Fruit fly (Drosophila melanogaster) whole organism, embryonic: ENCODE data around the gene CG8891.
A peak's percentile ranks its signal among the peaks of the same experiment; 100 is the strongest.

Source experiments
- Atf-2 ChIP-seq: fragments of 200-800 bp; sonication (Bioruptor generic); optimal IDR thresholded peaks from 2 replicates; lab custom pipeline; 2016; ENCODE audit warnings: missing biosample characterization, missing genetic modification characterization
- Atf6 ChIP-seq: fragments of 200-800 bp; sonication (Bioruptor generic); IDR thresholded peaks from 2 replicates; pipeline ENCODE4 v1.3.6; 2022; ENCODE audit warnings: missing biosample characterization, missing genetic modification characterization
- B-H2 ChIP-seq: fragments of 200-800 bp; sonication (Bioruptor generic); optimal IDR thresholded peaks from 2 replicates; lab custom pipeline; 2018; ENCODE audit warnings: missing biosample characterization, mild to moderate bottlenecking, missing genetic modification characterization
- C15 ChIP-seq: fragments of 200-800 bp; sonication (Bioruptor generic); IDR thresholded peaks from 3 replicates; pipeline ENCODE4 v1.3.6; 2022; ENCODE audit warnings: missing biosample characterization, missing genetic modification characterization
- CG11085 ChIP-seq: fragments of 200-800 bp; sonication (Bioruptor generic); IDR thresholded peaks from 2 replicates; pipeline ENCODE4 v1.3.6; 2022; ENCODE audit warnings: missing biosample characterization, missing genetic modification characterization
- CG11695 ChIP-seq: fragments of 200-800 bp; sonication (Bioruptor generic); IDR thresholded peaks from 3 replicates; pipeline ENCODE4 v1.3.6; 2022; ENCODE audit warnings: missing biosample characterization, missing genetic modification characterization
- CG12155 ChIP-seq: fragments of 200-800 bp; sonication (Bioruptor generic); optimal IDR thresholded peaks from 3 replicates; lab custom pipeline; 2016; ENCODE audit warnings: missing biosample characterization, missing genetic modification characterization
- CG12236 ChIP-seq: fragments of 200-800 bp; sonication (Bioruptor generic); optimal IDR thresholded peaks from 2 replicates; lab custom pipeline; 2016; ENCODE audit warnings: missing biosample characterization, missing genetic modification characterization
- CG12942 ChIP-seq: fragments of 200-800 bp; sonication (Bioruptor generic); optimal IDR thresholded peaks from 3 replicates; lab custom pipeline; 2016; ENCODE audit warnings: missing biosample characterization, missing genetic modification characterization
- CG15514 ChIP-seq: fragments of 200-800 bp; sonication (Bioruptor generic); optimal IDR thresholded peaks from 3 replicates; lab custom pipeline; 2017; ENCODE audit warnings: missing biosample characterization, missing genetic modification characterization, mild to moderate bottlenecking, moderate library complexity, missing genetic modification reagents
- CG17385 ChIP-seq: fragments of 200-800 bp; sonication (Bioruptor generic); optimal IDR thresholded peaks from 3 replicates; lab custom pipeline; 2018; ENCODE audit warnings: missing biosample characterization, mild to moderate bottlenecking, missing genetic modification characterization
- CG17568 ChIP-seq: fragments of 200-800 bp; sonication (Bioruptor generic); optimal IDR thresholded peaks from 2 replicates; lab custom pipeline; 2018; ENCODE audit warnings: missing biosample characterization, mild to moderate bottlenecking, missing genetic modification characterization, moderate library complexity
- CG17912 ChIP-seq: fragments of 200-800 bp; sonication (Bioruptor generic); optimal IDR thresholded peaks from 2 replicates; lab custom pipeline; 2018; ENCODE audit warnings: missing biosample characterization, mild to moderate bottlenecking, missing genetic modification characterization
- CG18619 ChIP-seq: fragments of 200-800 bp; sonication (Bioruptor generic); optimal IDR thresholded peaks from 3 replicates; lab custom pipeline; 2017; ENCODE audit warnings: missing biosample characterization, mild to moderate bottlenecking, missing genetic modification characterization
- CG2202 ChIP-seq: fragments of 200-800 bp; sonication (Bioruptor generic); optimal IDR thresholded peaks from 2 replicates; lab custom pipeline; 2018; ENCODE audit warnings: missing biosample characterization, mild to moderate bottlenecking, missing genetic modification characterization
- CG31365 ChIP-seq: fragments of 200-800 bp; sonication (Bioruptor generic); optimal IDR thresholded peaks from 2 replicates; lab custom pipeline; 2018; ENCODE audit warnings: missing biosample characterization, mild to moderate bottlenecking, missing genetic modification characterization
- CG3838 ChIP-seq: fragments of 200-800 bp; sonication (Bioruptor generic); optimal IDR thresholded peaks from 3 replicates; lab custom pipeline; 2016; ENCODE audit warnings: missing biosample characterization, missing genetic modification characterization
- CG6683 ChIP-seq: fragments of 200-800 bp; sonication (Bioruptor generic); optimal IDR thresholded peaks from 2 replicates; lab custom pipeline; 2017; ENCODE audit warnings: missing biosample characterization, mild to moderate bottlenecking, missing genetic modification characterization, missing genetic modification reagents
- CG6813 ChIP-seq: fragments of 200-800 bp; sonication (Bioruptor generic); optimal IDR thresholded peaks from 2 replicates; lab custom pipeline; 2017; ENCODE audit warnings: missing biosample characterization, missing genetic modification characterization, mild to moderate bottlenecking, moderate library complexity, missing genetic modification reagents
- CG7786 ChIP-seq: fragments of 200-800 bp; sonication (Bioruptor generic); optimal IDR thresholded peaks from 2 replicates; lab custom pipeline; 2016; ENCODE audit warnings: missing biosample characterization, missing genetic modification characterization
- CG9609 ChIP-seq: fragments of 200-800 bp; sonication (Bioruptor generic); optimal IDR thresholded peaks from 3 replicates; lab custom pipeline; 2016; ENCODE audit warnings: missing biosample characterization, missing genetic modification characterization
- CG9876 ChIP-seq: fragments of 200-800 bp; sonication (Bioruptor generic); optimal IDR thresholded peaks from 2 replicates; lab custom pipeline; 2016; ENCODE audit warnings: missing biosample characterization, missing genetic modification characterization
- CG9932 ChIP-seq: fragments of 200-800 bp; sonication (Bioruptor generic); IDR thresholded peaks from 2 replicates; pipeline ENCODE4 v1.3.6; 2022; ENCODE audit warnings: missing biosample characterization, missing genetic modification characterization
- CHES-1-like ChIP-seq: fragments of 200-800 bp; sonication (Bioruptor generic); optimal IDR thresholded peaks from 2 replicates; lab custom pipeline; 2016; ENCODE audit warnings: missing biosample characterization, missing genetic modification characterization
- Camta ChIP-seq: fragments of 200-800 bp; sonication (Bioruptor generic); optimal IDR thresholded peaks from 2 replicates; lab custom pipeline; 2016; ENCODE audit warnings: missing biosample characterization, missing genetic modification characterization
- Elba2 ChIP-seq: fragments of 200-800 bp; sonication (Bioruptor generic); optimal IDR thresholded peaks from 3 replicates; lab custom pipeline; 2016; ENCODE audit warnings: missing biosample characterization, missing genetic modification characterization
- HLH54F ChIP-seq: fragments of 200-800 bp; sonication (Bioruptor generic); optimal IDR thresholded peaks from 3 replicates; lab custom pipeline; 2016; ENCODE audit warnings: missing biosample characterization, missing genetic modification characterization
- Hand ChIP-seq: fragments of 200-800 bp; sonication (Bioruptor generic); optimal IDR thresholded peaks from 2 replicates; lab custom pipeline; 2017; ENCODE audit warnings: mild to moderate bottlenecking, missing biosample characterization, missing genetic modification reagents, missing genetic modification characterization
- Hr3 ChIP-seq: fragments of 200-800 bp; sonication (Bioruptor generic); optimal IDR thresholded peaks from 3 replicates; lab custom pipeline; 2016; ENCODE audit warnings: missing biosample characterization, missing genetic modification characterization
- Hsf ChIP-seq: fragments of 200-800 bp; sonication (Bioruptor generic); optimal IDR thresholded peaks from 3 replicates; lab custom pipeline; 2016; ENCODE audit warnings: missing biosample characterization, missing genetic modification characterization
- Kr ChIP-seq: fragments of 200-800 bp; sonication (Bioruptor generic); optimal IDR thresholded peaks from 2 replicates; lab custom pipeline; 2017; ENCODE audit warnings: missing biosample characterization, mild to moderate bottlenecking, missing genetic modification characterization
- Lim3 ChIP-seq: fragments of 200-800 bp; sonication (Bioruptor generic); IDR thresholded peaks from 2 replicates; pipeline ENCODE4 v1.3.6; 2022; ENCODE audit warnings: missing biosample characterization, missing genetic modification characterization
- Xbp1 ChIP-seq: fragments of 200-800 bp; sonication (Bioruptor generic); optimal IDR thresholded peaks from 3 replicates; lab custom pipeline; 2016; ENCODE audit warnings: missing biosample characterization, mild to moderate bottlenecking, missing genetic modification characterization
- aop ChIP-seq: fragments of 200-800 bp; sonication (Bioruptor generic); IDR thresholded peaks from 2 replicates; pipeline ENCODE4 v1.3.6; 2022; ENCODE audit warnings: missing biosample characterization, missing genetic modification characterization
- ase ChIP-seq: fragments of 200-800 bp; sonication (Bioruptor generic); IDR thresholded peaks from 3 replicates; pipeline ENCODE4 v1.3.6; 2022; ENCODE audit warnings: missing biosample characterization, missing genetic modification characterization
- caup ChIP-seq: fragments of 200-800 bp; sonication (Bioruptor generic); optimal IDR thresholded peaks from 3 replicates; lab custom pipeline; 2017; ENCODE audit warnings: missing biosample characterization, mild to moderate bottlenecking, missing genetic modification characterization, moderate library complexity; ENCODE audit not compliant: severe bottlenecking
- dimm ChIP-seq: fragments of 200-800 bp; sonication (Bioruptor generic); IDR thresholded peaks from 2 replicates; pipeline ENCODE4 v1.3.6; 2022; ENCODE audit warnings: missing biosample characterization, missing genetic modification characterization
- h ChIP-seq: fragments of >200 bp; optimal IDR thresholded peaks from 2 replicates; lab custom pipeline; 2017
- ham ChIP-seq: fragments of 200-800 bp; sonication (Bioruptor generic); IDR thresholded peaks from 2 replicates; pipeline ENCODE4 v1.3.6; 2022; ENCODE audit warnings: missing biosample characterization, missing genetic modification characterization
- hth ChIP-seq: fragments of >200 bp; optimal IDR thresholded peaks from 2 replicates; lab custom pipeline; 2017; ENCODE audit warnings: inconsistent platforms
- jing ChIP-seq: fragments of 200-800 bp; sonication (Bioruptor generic); optimal IDR thresholded peaks from 2 replicates; lab custom pipeline; 2018; ENCODE audit warnings: missing biosample characterization, mild to moderate bottlenecking, missing genetic modification characterization
- nau ChIP-seq: fragments of 200-800 bp; sonication (Bioruptor generic); optimal IDR thresholded peaks from 3 replicates; lab custom pipeline; 2017; ENCODE audit warnings: missing biosample characterization, mild to moderate bottlenecking, missing genetic modification characterization, missing genetic modification reagents
- org-1 ChIP-seq: fragments of 200-800 bp; sonication (Bioruptor generic); optimal IDR thresholded peaks from 2 replicates; lab custom pipeline; 2017; ENCODE audit warnings: missing biosample characterization, missing genetic modification characterization
- otp ChIP-seq: fragments of 200-800 bp; sonication (Bioruptor generic); IDR thresholded peaks from 3 replicates; pipeline ENCODE4, ENCODE4 v1.3.6; 2022; ENCODE audit warnings: missing biosample characterization, missing genetic modification characterization
- pfk ChIP-seq: fragments of 200-800 bp; sonication (Bioruptor generic); optimal IDR thresholded peaks from 2 replicates; lab custom pipeline; 2018; ENCODE audit warnings: missing biosample characterization, mild to moderate bottlenecking, missing genetic modification characterization, moderate library complexity
- prd ChIP-seq, 3 experiments: fragments of >200 bp in 2 of 3; fragments of 200-800 bp in 1 of 3; sonication (Bioruptor generic) in 1 of 3; optimal IDR thresholded peaks in 2 of 3; IDR thresholded peaks in 1 of 3; 2 replicates in 2 of 3; 3 replicates in 1 of 3; pipeline versions ENCODE4 v1.3.6 to Lab custom; 2017 to 2022; ENCODE audit warnings: missing biosample characterization in 1 of 3, missing genetic modification characterization in 1 of 3
- sisA ChIP-seq: fragments of 200-800 bp; sonication (Bioruptor generic); IDR thresholded peaks from 2 replicates; pipeline ENCODE4 v1.3.6; 2022; ENCODE audit warnings: missing biosample characterization, missing genetic modification characterization
- tio ChIP-seq: fragments of 200-800 bp; sonication (Bioruptor generic); optimal IDR thresholded peaks from 2 replicates; lab custom pipeline; 2017; ENCODE audit warnings: missing biosample characterization, missing genetic modification characterization, inconsistent platforms
- trh ChIP-seq: fragments of 200-800 bp; sonication (Bioruptor generic); optimal IDR thresholded peaks from 2 replicates; lab custom pipeline; 2016; ENCODE audit warnings: missing biosample characterization, missing genetic modification characterization
- wek ChIP-seq: fragments of 200-800 bp; sonication (Bioruptor generic); optimal IDR thresholded peaks from 3 replicates; lab custom pipeline; 2018; ENCODE audit warnings: missing biosample characterization, mild to moderate bottlenecking, missing genetic modification characterization, moderate library complexity
- zfh1 ChIP-seq: fragments of 200-800 bp; sonication (Bioruptor generic); IDR thresholded peaks from 3 replicates; pipeline ENCODE4 v1.3.6; 2022; ENCODE audit warnings: missing biosample characterization, missing genetic modification characterization

Gene CG8891

DNA sequence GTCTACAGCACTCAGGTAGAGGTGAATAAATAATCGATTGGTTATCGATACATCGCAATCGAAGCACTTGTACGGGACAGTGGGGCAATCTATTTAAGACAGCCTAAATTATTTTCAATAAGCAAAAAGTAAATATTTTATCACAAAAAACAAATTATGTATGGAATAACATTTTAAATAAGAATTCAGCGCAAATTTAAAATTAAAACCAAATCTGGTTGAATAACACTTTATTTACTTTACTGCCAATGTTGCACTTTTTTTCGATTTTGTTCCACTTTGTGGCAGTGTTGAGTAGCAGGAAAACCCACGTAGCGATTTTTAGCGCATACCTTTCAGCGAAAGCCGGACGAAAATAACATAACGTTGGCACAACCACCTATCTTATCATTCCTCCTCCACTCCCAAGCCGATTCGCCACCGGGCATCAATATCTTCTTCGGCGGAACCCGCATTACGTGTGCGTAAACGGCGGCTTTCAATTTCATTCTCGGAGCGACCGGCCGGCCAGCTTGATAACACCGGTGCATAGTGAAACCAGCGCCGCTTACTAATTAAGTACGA lies 2.1 kb downstream of the CG8891 start, which contains the start of the genes Gmd and CG3792 (continued):
- TF ChIP-seq C15 (GFP tag; lab: Robert Waterston, UW), result peak; percentile 92
- TF ChIP-seq ase (GFP tag; lab: Robert Waterston, UW), result peak; percentile 94
- TF ChIP-seq Hr3 (GFP tag; lab: Kevin White, UChicago), result peak; percentile 95
- peak; percentile 95 for TF ChIP-seq HLH54F
- peak; percentile 82 for TF ChIP-seq CG12236
- no peak for TF ChIP-seq Kr (GFP tag; lab: Kevin White, UChicago)
- peak; percentile 65 for TF ChIP-seq wek (GFP tag; lab: Kevin White, UChicago)
- TF ChIP-seq Xbp1 (GFP tag; lab: Kevin White, UChicago), result peak; percentile 97
- peak; percentile 90 for TF ChIP-seq Elba2 (GFP tag; lab: Kevin White, UChicago)
- no peak; the same call in 1 of the 2 replicates for TF ChIP-seq aop (GFP tag; lab: Robert Waterston, UW)
- peak; percentile 93 for TF ChIP-seq CG18619 (GFP tag; lab: Kevin White, UChicago)
- TF ChIP-seq Hand (GFP tag; lab: Kevin White, UChicago), result peak; percentile 68
- TF ChIP-seq otp, result peak; percentile 89
- TF ChIP-seq hth (lab: Kevin White, UChicago), result no peak
- TF ChIP-seq Camta (GFP tag; lab: Kevin White, UChicago), result peak; percentile 96
- peak; percentile 86; the same call in 1 of the 2 replicates for TF ChIP-seq ham (GFP tag; lab: Robert Waterston, UW)
- TF ChIP-seq h, result no peak
- TF ChIP-seq prd (optimal IDR thresholded peaks at IDR 0.05; lab: Kevin White, UChicago), result no peak
- peak; percentile 97 for TF ChIP-seq prd (GFP tag; IDR thresholded peaks at IDR 0.05; lab: Robert Waterston, UW)
- peak; percentile 91 for TF ChIP-seq org-1
- peak; percentile 92 for TF ChIP-seq CG6813
- TF ChIP-seq CG12155 (GFP tag; lab: Kevin White, UChicago), result peak; percentile 94
- peak; percentile 71 for TF ChIP-seq Lim3 (GFP tag; lab: Robert Waterston, UW)
- TF ChIP-seq nau, result peak; percentile 90
- peak; percentile 98 for TF ChIP-seq CG9932 (GFP tag; lab: Robert Waterston, UW)
- peak; percentile 91 for TF ChIP-seq CG9609 (GFP tag; lab: Kevin White, UChicago)
- peak; percentile 94 for TF ChIP-seq CG11085
- peak; percentile 95 for TF ChIP-seq sisA (GFP tag; lab: Robert Waterston, UW)
- TF ChIP-seq CG31365, result peak; percentile 63
- peak; percentile 92 for TF ChIP-seq CHES-1-like
- peak; percentile 85 for TF ChIP-seq CG17385 (GFP tag; lab: Kevin White, UChicago)
- TF ChIP-seq CG11695 (GFP tag; lab: Robert Waterston, UW), result peak; percentile 96
- TF ChIP-seq Atf-2 (GFP tag; lab: Kevin White, UChicago), result peak; percentile 96
- peak; percentile 75 for TF ChIP-seq CG9876
- peak; percentile 97 for TF ChIP-seq Hsf
- TF ChIP-seq CG17912 (GFP tag; lab: Kevin White, UChicago), result peak; percentile 64
- TF ChIP-seq CG7786, result peak; percentile 93
- TF ChIP-seq pfk (GFP tag; lab: Kevin White, UChicago), result peak; percentile 56
- peak; percentile 87 for TF ChIP-seq CG3838
- TF ChIP-seq zfh1 (GFP tag; lab: Robert Waterston, UW), result peak; percentile 96
- TF ChIP-seq B-H2 (GFP tag; lab: Kevin White, UChicago), result peak; percentile 96
- no peak for TF ChIP-seq CG17568 (GFP tag; lab: Kevin White, UChicago)
- peak; percentile 88 for TF ChIP-seq CG15514
- TF ChIP-seq dimm, result peak; percentile 84
- TF ChIP-seq CG2202 (tag; lab: Kevin White, UChicago), result peak; percentile 73
- TF ChIP-seq caup (GFP tag; lab: Kevin White, UChicago), result peak; percentile 90
- peak; percentile 97 for TF ChIP-seq Atf6 (GFP tag; lab: Robert Waterston, UW)
- peak; percentile 83 for TF ChIP-seq trh (GFP tag; lab: Kevin White, UChicago)
- TF ChIP-seq jing (GFP tag; lab: Kevin White, UChicago), result no peak
- TF ChIP-seq tio, result no peak
- TF ChIP-seq CG12942, result peak; percentile 95
- peak; percentile 90 for TF ChIP-seq CG6683
